Fruit fly (Drosophila melanogaster): ENCODE results near the gene Proc-R.

The Proc-R gene

DNA sequence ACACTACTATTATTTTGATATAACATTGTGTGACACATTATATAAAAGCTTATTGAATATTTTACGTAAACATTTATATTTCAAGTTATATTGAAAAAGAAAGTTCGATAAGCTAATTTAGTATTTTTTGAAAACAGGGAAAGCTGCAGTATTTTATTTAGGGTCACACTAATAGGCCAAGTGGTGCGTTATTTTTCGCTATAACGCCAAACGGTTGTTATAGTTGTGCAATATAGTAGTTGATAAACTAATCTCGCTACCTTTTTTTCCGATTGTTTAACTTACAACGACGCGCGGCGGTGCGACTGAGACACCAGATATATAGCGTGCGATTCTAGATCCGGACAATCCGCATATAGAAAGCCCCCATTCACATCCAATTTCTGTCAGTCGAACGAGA, 5.6 kb upstream of the Proc-R start, which contains the start of gene Pdha (continued):
- peak; percentile 47 for TF ChIP-seq pzg (GFP tag; optimal IDR thresholded peaks at IDR 0.05)
- peak; percentile 68 for TF ChIP-seq Vsx1 (GFP tag; optimal IDR thresholded peaks at IDR 0.05)
- TF ChIP-seq CG6854 (GFP tag; optimal IDR thresholded peaks at IDR 0.05) = no peak
- TF ChIP-seq CG12659 (GFP tag; optimal IDR thresholded peaks at IDR 0.05) = peak; percentile 18
- TF ChIP-seq sug (tag; optimal IDR thresholded peaks at IDR 0.05) = peak; percentile 1
- TF ChIP-seq cwo (GFP tag; optimal IDR thresholded peaks at IDR 0.05) = no peak
- no peak for TF ChIP-seq nmo (GFP tag; optimal IDR thresholded peaks at IDR 0.05)
- TF ChIP-seq CG13287 (GFP tag; IDR thresholded peaks at IDR 0.05; ENCODE audit: partially characterized antibody) = peak; percentile 7; the same call in 1 of the 2 replicates
- no peak for TF ChIP-seq CTCF (GFP tag; optimal IDR thresholded peaks at IDR 0.05)
- TF ChIP-seq NfI (GFP tag; optimal IDR thresholded peaks at IDR 0.05) = no peak
- TF ChIP-seq wor (GFP tag; IDR thresholded peaks at IDR 0.05) = no peak
- TF ChIP-seq CG1602 (GFP tag; optimal IDR thresholded peaks at IDR 0.05) = no peak
- no peak for TF ChIP-seq unpg (GFP tag; optimal IDR thresholded peaks at IDR 0.05)
- no peak for TF ChIP-seq CG11560 (tag; IDR thresholded peaks at IDR 0.05)
- no peak for TF ChIP-seq NC2α (GFP tag; optimal IDR thresholded peaks at IDR 0.05)
- TF ChIP-seq CG12155 (GFP tag; optimal IDR thresholded peaks at IDR 0.05) = no peak
- peak; percentile 46 for TF ChIP-seq MESR4 (GFP tag; optimal IDR thresholded peaks at IDR 0.05)
- peak; percentile 76 for TF ChIP-seq gfzf (GFP tag; optimal IDR thresholded peaks at IDR 0.05)
- TF ChIP-seq Jarid2 (GFP tag; optimal IDR thresholded peaks at IDR 0.05) = no peak
- TF ChIP-seq salm (tag; optimal IDR thresholded peaks at IDR 0.05) = no peak
- TF ChIP-seq CG9817 (tag; optimal IDR thresholded peaks at IDR 0.05) = no peak
- TF ChIP-seq Dp (GFP tag; optimal IDR thresholded peaks at IDR 0.05) = peak; percentile 3

DNA sequence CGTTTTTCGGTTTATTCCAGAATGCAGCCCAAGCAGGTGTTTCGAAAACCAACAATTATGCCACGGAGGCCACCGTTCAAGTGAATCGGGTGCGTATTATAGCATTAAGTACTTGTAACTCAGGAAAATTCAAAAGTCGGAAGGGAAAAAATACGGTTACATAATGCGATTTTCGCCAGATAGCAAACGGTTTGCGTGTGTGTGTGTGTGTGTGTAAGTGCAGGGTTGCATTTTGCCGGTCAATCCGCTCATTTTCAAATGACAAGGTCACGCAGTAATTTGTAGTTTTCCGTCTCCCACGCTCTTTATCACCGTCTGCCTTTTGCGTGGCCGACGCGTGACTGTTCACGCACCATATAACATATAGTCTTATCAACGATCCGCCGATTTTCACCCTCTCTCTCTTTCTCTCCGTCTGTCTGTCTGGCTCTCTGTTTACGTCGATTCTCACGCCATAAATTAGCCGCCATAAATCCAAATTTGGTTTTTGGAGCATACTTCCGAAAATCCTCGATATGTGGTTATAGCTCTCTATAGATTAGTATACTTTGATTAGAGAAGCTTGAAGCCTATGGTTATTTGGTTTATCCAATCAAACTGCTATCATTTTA, 4.8 kb upstream of the Proc-R start:
- peak; percentile 31 to 57 for TF ChIP-seq Trl (optimal IDR thresholded peaks at IDR 0.05)
- no peak for TF ChIP-seq Trl (GFP tag; optimal IDR thresholded peaks at IDR 0.05)
- TF ChIP-seq exex (tag; optimal IDR thresholded peaks at IDR 0.05) = peak; percentile 39
- TF ChIP-seq ftz-f1 (GFP tag; optimal IDR thresholded peaks at IDR 0.05) = peak; percentile 40
- peak; percentile 25 for TF ChIP-seq Dp (GFP tag; optimal IDR thresholded peaks at IDR 0.05)
- no peak for TF ChIP-seq ato (GFP tag; IDR thresholded peaks at IDR 0.05; ENCODE audit: partially characterized antibody)
- peak; percentile 15 for TF ChIP-seq CG17912 (GFP tag; optimal IDR thresholded peaks at IDR 0.05)
- peak; percentile 31; the same call in 1 of the 2 replicates for TF ChIP-seq crol (GFP tag; IDR thresholded peaks at IDR 0.05)
- TF ChIP-seq CG2116 (GFP tag; optimal IDR thresholded peaks at IDR 0.05) = peak; percentile 95
- TF ChIP-seq B-H2 (GFP tag; optimal IDR thresholded peaks at IDR 0.05) = no peak
- peak; percentile 66 for TF ChIP-seq CG3995 (GFP tag; optimal IDR thresholded peaks at IDR 0.05)
- TF ChIP-seq psq (GFP tag; optimal IDR thresholded peaks at IDR 0.05) = peak; percentile 76
- peak; percentile 55 for TF ChIP-seq cg (GFP tag; optimal IDR thresholded peaks at IDR 0.05)
- 0 out of 2 replicates have a peak, but pooled peaks have one; percentile 11 for TF ChIP-seq tna (GFP tag; IDR thresholded peaks at IDR 0.05; ENCODE audit: partially characterized antibody)
- TF ChIP-seq Med (GFP tag) = peak; percentile 66
- no peak for TF ChIP-seq gfzf (GFP tag; optimal IDR thresholded peaks at IDR 0.05)
- peak; percentile 77 for TF ChIP-seq cwo (GFP tag; optimal IDR thresholded peaks at IDR 0.05)
- peak; percentile 44 for TF ChIP-seq E2f2 (GFP tag; IDR thresholded peaks at IDR 0.05)
- peak; percentile 86 for TF ChIP-seq CG7987 (GFP tag; optimal IDR thresholded peaks at IDR 0.05)
- no peak for TF ChIP-seq onecut (GFP tag; IDR thresholded peaks at IDR 0.05)
- TF ChIP-seq Vsx1 (GFP tag; optimal IDR thresholded peaks at IDR 0.05) = peak; percentile 45
- no peak for TF ChIP-seq h (optimal IDR thresholded peaks at IDR 0.05)
- TF ChIP-seq CG8944 (GFP tag; optimal IDR thresholded peaks at IDR 0.05) = no peak
- TF ChIP-seq CG1024 (GFP tag; IDR thresholded peaks at IDR 0.05) = no peak
- peak; percentile 10 for TF ChIP-seq CG13894 (tag; optimal IDR thresholded peaks at IDR 0.05)
- TF ChIP-seq CG6272 (GFP tag; IDR thresholded peaks at IDR 0.05) = no peak
- TF ChIP-seq wek (GFP tag; optimal IDR thresholded peaks at IDR 0.05) = no peak
- 0 out of 3 replicates have a peak, but pooled peaks have one; percentile 13 for TF ChIP-seq CG6791 (GFP tag; IDR thresholded peaks at IDR 0.05; ENCODE audit: partially characterized antibody)
- peak; percentile 58 for TF ChIP-seq CG34376 (GFP tag; optimal IDR thresholded peaks at IDR 0.05)
- peak; percentile 9 for TF ChIP-seq stwl (tag; optimal IDR thresholded peaks at IDR 0.05)
- peak; percentile 13 for TF ChIP-seq sug (tag; optimal IDR thresholded peaks at IDR 0.05)
- TF ChIP-seq chinmo (GFP tag; IDR thresholded peaks at IDR 0.05; ENCODE audit: partially characterized antibody) = 0 out of 4 replicates have a peak, but pooled peaks have one; percentile 41

Measured in whole organism, embryonic.